ENCODE assay signal across 4 fruit fly cellular contexts in genomic region chr3L:5575524-5575923, dm6.
TF ChIP-seq lines count a peak whose summit lies in the region.

No protein-coding gene starts in this region.

- TF ChIP-seq CTCF in whole organism, embryonic (GFP tag; optimal IDR thresholded peaks at IDR 0.05; lab: Kevin White, UChicago) = no peak

TF ChIP-seq in whole organism, adult, 20 proteins besides CTCF, POLR2A, EP300 and RAD21:
- TF ChIP-seq bab1 (GFP tag; optimal IDR thresholded peaks at IDR 0.05; lab: Kevin White, UChicago) (no peak), Hr96 (GFP tag; optimal IDR thresholded peaks at IDR 0.05; lab: Kevin White, UChicago) (no peak), kay (GFP tag; lab: Kevin White, UChicago; ENCODE audit: borderline replicate concordance) (peak; percentile 81)

TF ChIP-seq in whole organism, embryonic, 481 proteins besides CTCF, POLR2A, EP300 and RAD21:
- peak; percentile 43 for TF ChIP-seq Med (GFP tag; lab: Kevin White, UChicago)
- no peak for TF ChIP-seq sens-2 (GFP tag; IDR thresholded peaks at IDR 0.05; lab: Robert Waterston, UW)
- TF ChIP-seq CG8388 (GFP tag; optimal IDR thresholded peaks at IDR 0.05; lab: Kevin White, UChicago) = peak; percentile 62
- no peak for TF ChIP-seq Gsc (GFP tag; IDR thresholded peaks at IDR 0.05; lab: Robert Waterston, UW)

TF ChIP-seq in whole organism, prepupa, 60 proteins besides CTCF, POLR2A, EP300 and RAD21:
- TF ChIP-seq Sox102F (GFP tag; optimal IDR thresholded peaks at IDR 0.05; lab: Kevin White, UChicago) = no peak
- TF ChIP-seq CG8319 (GFP tag; optimal IDR thresholded peaks at IDR 0.05; lab: Kevin White, UChicago) = no peak
- peak; percentile 26 for TF ChIP-seq Eip78C (GFP tag; lab: Kevin White, UChicago)

TF ChIP-seq in whole organism, wandering third instar larva, 38 proteins besides CTCF, POLR2A, EP300 and RAD21:
- TF ChIP-seq Rel (GFP tag; optimal IDR thresholded peaks at IDR 0.05; lab: Kevin White, UChicago) (no peak), Rel (tag; optimal IDR thresholded peaks at IDR 0.05; lab: Kevin White, UChicago) (peak; percentile 82), sage (GFP tag; optimal IDR thresholded peaks at IDR 0.05; lab: Kevin White, UChicago) (no peak)
